Worm (Caenorhabditis elegans): ENCODE results near the gene F42G2.7.

ce11 chrII:2450990-2451389 is 33.0 kb downstream of the F42G2.7 start:
- TF ChIP-seq ceh-6 (GFP tag; optimal IDR thresholded peaks at IDR 0.05) (no peak), T23F11.4 (GFP tag; optimal IDR thresholded peaks at IDR 0.05) (no peak), nfya-1 (tag; optimal IDR thresholded peaks at IDR 0.05) (no peak)

Data from whole organism, late embryonic.